Fruit fly (Drosophila melanogaster): ENCODE results near the gene PpD3.

PpD3 gene

DNA sequence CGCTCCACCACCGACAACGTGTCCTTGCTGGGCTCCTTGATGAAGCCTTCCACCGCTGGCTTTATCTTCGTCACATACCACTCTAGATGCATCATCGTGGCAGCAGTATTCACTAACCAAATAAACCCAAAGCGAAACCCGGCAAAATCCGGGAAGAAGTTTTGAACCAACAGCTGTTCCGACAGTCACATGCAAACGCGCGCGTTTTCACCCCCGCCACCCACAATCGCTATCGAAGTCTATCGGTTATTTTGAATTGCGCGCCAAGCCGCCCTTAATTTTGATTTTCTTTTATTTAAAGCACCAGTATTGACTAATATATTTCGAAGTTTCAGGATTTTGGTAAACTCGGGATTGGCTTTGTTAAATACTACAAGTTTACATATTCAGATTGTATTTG lies 6.8 kb downstream of the PpD3 start, which contains the start of gene Tti1 (continued):
- TF ChIP-seq CG17186 (GFP tag; optimal IDR thresholded peaks at IDR 0.05) (no peak), pb (GFP tag; optimal IDR thresholded peaks at IDR 0.05) (no peak), bbx (GFP tag; IDR thresholded peaks at IDR 0.05; ENCODE audit: partially characterized antibody) (peak; percentile 67), fd64A (GFP tag; optimal IDR thresholded peaks at IDR 0.05) (no peak), CG13424 (tag; optimal IDR thresholded peaks at IDR 0.05) (no peak), scrt (GFP tag; optimal IDR thresholded peaks at IDR 0.05) (peak; percentile 34), CG4617 (GFP tag; optimal IDR thresholded peaks at IDR 0.05; ENCODE audit: borderline replicate concordance) (no peak), tna (GFP tag; IDR thresholded peaks at IDR 0.05; ENCODE audit: partially characterized antibody) (peak; percentile 36; the same call in 1 of the 2 replicates), CG13894 (tag; optimal IDR thresholded peaks at IDR 0.05) (no peak), CG12236 (GFP tag; optimal IDR thresholded peaks at IDR 0.05) (no peak), CG4730 (GFP tag; IDR thresholded peaks at IDR 0.05) (no peak), Jarid2 (GFP tag; optimal IDR thresholded peaks at IDR 0.05) (no peak), ab (GFP tag; optimal IDR thresholded peaks at IDR 0.05) (no peak), slbo (GFP tag; IDR thresholded peaks at IDR 0.05) (no peak), dati (GFP tag; IDR thresholded peaks at IDR 0.05) (no peak), gcm (GFP tag; optimal IDR thresholded peaks at IDR 0.05) (no peak), CG15011 (GFP tag; optimal IDR thresholded peaks at IDR 0.05) (no peak), CG2678 (tag; optimal IDR thresholded peaks at IDR 0.05) (no peak), CG30403 (GFP tag; optimal IDR thresholded peaks at IDR 0.05) (no peak), Xbp1 (GFP tag; optimal IDR thresholded peaks at IDR 0.05) (no peak), CG4328 (GFP tag; optimal IDR thresholded peaks at IDR 0.05) (no peak), CG1529 (GFP tag; optimal IDR thresholded peaks at IDR 0.05) (no peak), CG16863 (GFP tag; optimal IDR thresholded peaks at IDR 0.05) (no peak), chif (GFP tag; optimal IDR thresholded peaks at IDR 0.05) (no peak)

DNA sequence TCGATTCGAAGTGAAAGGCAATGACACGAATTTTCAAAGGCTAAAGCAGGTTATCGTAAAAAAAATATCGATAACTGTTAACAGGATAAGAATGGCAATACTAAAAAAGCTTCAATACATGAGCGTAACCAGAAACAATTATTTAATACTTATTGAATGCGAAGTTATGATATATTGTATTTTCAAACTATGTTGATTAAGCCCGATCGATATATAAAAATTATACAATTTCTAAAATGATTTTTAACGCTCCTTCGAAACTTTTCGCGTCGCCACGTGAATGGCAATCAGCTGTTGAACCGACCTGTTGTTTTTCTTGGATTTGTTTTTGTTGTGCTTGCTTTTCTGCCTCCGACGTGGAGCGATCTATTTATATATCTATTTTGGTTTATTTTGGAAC lies 8.5 kb downstream of the PpD3 start, which contains the start of the genes Alg12 and Rpt3R:
Gene Alg12 (plus strand): TSS at position 305 of the 400 bp plus-strand sequence.
Gene Rpt3R (minus strand): TSS at position 324 of the 400 bp plus-strand sequence.
- TF ChIP-seq zfh1 (GFP tag; IDR thresholded peaks at IDR 0.05) (no peak), slou (GFP tag; optimal IDR thresholded peaks at IDR 0.05) (no peak), C15 (GFP tag; IDR thresholded peaks at IDR 0.05) (no peak), trem (tag; optimal IDR thresholded peaks at IDR 0.05) (peak; percentile 36), CG10565 (GFP tag; optimal IDR thresholded peaks at IDR 0.05) (no peak), CG3995 (GFP tag; optimal IDR thresholded peaks at IDR 0.05) (peak; percentile 32), CG3726 (GFP tag; IDR thresholded peaks at IDR 0.05) (no peak), Hr78 (GFP tag; optimal IDR thresholded peaks at IDR 0.05) (no peak), CG7987 (GFP tag; optimal IDR thresholded peaks at IDR 0.05) (no peak), CG15601 (tag; optimal IDR thresholded peaks at IDR 0.05) (no peak), CG11398 (GFP tag; optimal IDR thresholded peaks at IDR 0.05) (no peak), danr (GFP tag; IDR thresholded peaks at IDR 0.05) (no peak), pan (optimal IDR thresholded peaks at IDR 0.05) (no peak), pan (GFP tag; optimal IDR thresholded peaks at IDR 0.05 in 1 of 2, IDR thresholded peaks at IDR 0.05 in 1 of 2) (no peak), E2f2 (GFP tag; IDR thresholded peaks at IDR 0.05) (peak; percentile 70), MBD-R2 (GFP tag; IDR thresholded peaks at IDR 0.05) (peak; percentile 72), CG1529 (GFP tag; optimal IDR thresholded peaks at IDR 0.05) (no peak), CG11093 (GFP tag; IDR thresholded peaks at IDR 0.05) (no peak), CG17359 (tag; optimal IDR thresholded peaks at IDR 0.05) (no peak), sug (tag; optimal IDR thresholded peaks at IDR 0.05) (no peak), fd64A (GFP tag; optimal IDR thresholded peaks at IDR 0.05) (no peak), Gug (GFP tag; IDR thresholded peaks at IDR 0.05) (no peak), Asciz (GFP tag; optimal IDR thresholded peaks at IDR 0.05) (no peak), prd (optimal IDR thresholded peaks at IDR 0.05) (no peak), prd (GFP tag; IDR thresholded peaks at IDR 0.05) (no peak), nmo (GFP tag; optimal IDR thresholded peaks at IDR 0.05) (peak; percentile 5), CG16813 (GFP tag; IDR thresholded peaks at IDR 0.05; ENCODE audit: partially characterized antibody) (peak; percentile 48; the same call in 2 of the 3 replicates), ro (GFP tag; IDR thresholded peaks at IDR 0.05) (no peak), ranshi (GFP tag; IDR thresholded peaks at IDR 0.05) (no peak), Awh (GFP tag; IDR thresholded peaks at IDR 0.05) (no peak)

Measured in whole organism, embryonic.